Worm (Caenorhabditis elegans) whole organism, mixed stage, embryonic: Measurements from ENCODE around the gene R07B7.9.

Experiments
- M03D4.4 ChIP-seq: sonication (generic microtip); optimal IDR thresholded peaks from 2 replicates; lab custom pipeline; 2017; ENCODE audit warnings: mild to moderate bottlenecking, missing genetic modification characterization, missing compliant biosample characterization
- bed-3 ChIP-seq: fragments of 200-800 bp; sonication (Bioruptor generic); optimal IDR thresholded peaks from 3 replicates; lab custom pipeline; 2018; ENCODE audit warnings: mild to moderate bottlenecking, missing genetic modification characterization, moderate library complexity, missing compliant biosample characterization
- blmp-1 ChIP-seq: fragments of 150-350 bp; optimal IDR thresholded peaks from 2 replicates; lab custom pipeline; 2014; ENCODE audit warnings: missing biosample characterization, missing genetic modification characterization
- ceh-39 ChIP-seq: fragments of 150-350 bp; optimal IDR thresholded peaks from 2 replicates; lab custom pipeline; 2014; ENCODE audit warnings: missing biosample characterization, missing genetic modification characterization
- ceh-43 ChIP-seq: fragments of 200-800 bp; sonication (Bioruptor generic); optimal IDR thresholded peaks from 2 replicates; lab custom pipeline; 2018; ENCODE audit warnings: mild to moderate bottlenecking, missing genetic modification characterization, moderate library complexity, missing compliant biosample characterization
- ceh-83 ChIP-seq: fragments of 200-800 bp; sonication (Bioruptor generic); optimal IDR thresholded peaks from 2 replicates; lab custom pipeline; 2018; ENCODE audit warnings: mild to moderate bottlenecking, missing genetic modification characterization, missing compliant biosample characterization
- ces-1 ChIP-seq: fragments of 150-350 bp; optimal IDR thresholded peaks from 2 replicates; lab custom pipeline; 2014; ENCODE audit warnings: missing biosample characterization, missing genetic modification reagents, missing genetic modification characterization
- cnd-1 ChIP-seq: fragments of 200-800 bp; sonication (Bioruptor generic); optimal IDR thresholded peaks from 2 replicates; lab custom pipeline; 2018; ENCODE audit warnings: mild to moderate bottlenecking, missing genetic modification characterization, missing compliant biosample characterization
- elt-1 ChIP-seq: sonication (generic microtip); optimal IDR thresholded peaks from 2 replicates; lab custom pipeline; 2017; ENCODE audit warnings: missing genetic modification characterization, mild to moderate bottlenecking, missing compliant biosample characterization, antibody characterized with exemption, moderate library complexity, borderline replicate concordance; ENCODE audit not compliant: insufficient read depth
- elt-3 ChIP-seq: fragments of 150-350 bp; optimal IDR thresholded peaks from 2 replicates; lab custom pipeline; 2014; ENCODE audit warnings: missing biosample characterization, missing genetic modification characterization
- flh-1 ChIP-seq: fragments of 200-800 bp; sonication (Bioruptor generic); optimal IDR thresholded peaks from 2 replicates; lab custom pipeline; 2018; ENCODE audit warnings: mild to moderate bottlenecking, missing genetic modification characterization, moderate library complexity, missing compliant biosample characterization
- ham-2 ChIP-seq: fragments of 200-800 bp; sonication (Bioruptor generic); optimal IDR thresholded peaks from 2 replicates; lab custom pipeline; 2018; ENCODE audit warnings: mild to moderate bottlenecking, missing genetic modification characterization, missing compliant biosample characterization
- hlh-1 ChIP-seq: fragments of 150-350 bp; optimal IDR thresholded peaks from 2 replicates; lab custom pipeline; 2014; ENCODE audit warnings: missing biosample characterization, missing genetic modification reagents, missing genetic modification characterization
- lin-13 ChIP-seq: fragments of 150-350 bp; optimal IDR thresholded peaks from 2 replicates; lab custom pipeline; 2014; ENCODE audit warnings: missing biosample characterization, missing genetic modification characterization
- lin-32 ChIP-seq: fragments of 200-800 bp; sonication (Bioruptor generic); optimal IDR thresholded peaks from 2 replicates; lab custom pipeline; 2018; ENCODE audit warnings: mild to moderate bottlenecking, missing genetic modification characterization, missing compliant biosample characterization
- lsy-2 ChIP-seq: fragments of 150-350 bp; optimal IDR thresholded peaks from 2 replicates; lab custom pipeline; 2014; ENCODE audit warnings: missing biosample characterization, missing genetic modification characterization
- mab-5 ChIP-seq: fragments of 150-350 bp; optimal IDR thresholded peaks from 2 replicates; lab custom pipeline; 2014; ENCODE audit warnings: missing biosample characterization, missing genetic modification characterization
- mep-1 ChIP-seq: fragments of 150-350 bp; optimal IDR thresholded peaks from 2 replicates; lab custom pipeline; 2017; ENCODE audit warnings: missing biosample characterization, missing genetic modification reagents, missing genetic modification characterization, inconsistent platforms
- mls-2 ChIP-seq: sonication (generic microtip); optimal IDR thresholded peaks from 2 replicates; lab custom pipeline; 2016; ENCODE audit warnings: mild to moderate bottlenecking, missing genetic modification characterization, moderate library complexity, missing compliant biosample characterization
- nhr-2 ChIP-seq: fragments of 150-350 bp; optimal IDR thresholded peaks from 2 replicates; lab custom pipeline; 2014; ENCODE audit warnings: missing biosample characterization, missing genetic modification characterization
- nhr-237 ChIP-seq: fragments of 150-350 bp; optimal IDR thresholded peaks from 2 replicates; lab custom pipeline; 2014; ENCODE audit warnings: missing biosample characterization, missing genetic modification characterization
- nhr-28 ChIP-seq: fragments of 150-350 bp; optimal IDR thresholded peaks from 2 replicates; lab custom pipeline; 2014; ENCODE audit warnings: missing biosample characterization, missing genetic modification characterization
- nhr-76 ChIP-seq: sonication (generic microtip); optimal IDR thresholded peaks from 2 replicates; lab custom pipeline; 2017; ENCODE audit warnings: missing biosample characterization, missing genetic modification characterization
- pha-4 ChIP-seq: fragments of 150-350 bp; optimal IDR thresholded peaks from 2 replicates; lab custom pipeline; 2018; ENCODE audit warnings: missing biosample characterization, missing genetic modification reagents, missing genetic modification characterization
- snpc-4 ChIP-seq: fragments of 150-350 bp; optimal IDR thresholded peaks from 2 replicates; lab custom pipeline; 2014; ENCODE audit warnings: missing biosample characterization, missing genetic modification characterization
- sptf-1 ChIP-seq: sonication (generic microtip); optimal IDR thresholded peaks from 2 replicates; lab custom pipeline; 2017; ENCODE audit warnings: mild to moderate bottlenecking, missing genetic modification characterization, moderate library complexity, missing compliant biosample characterization
- tbx-8 ChIP-seq: fragments of 200-800 bp; sonication (Bioruptor generic); optimal IDR thresholded peaks from 2 replicates; lab custom pipeline; 2018; ENCODE audit warnings: mild to moderate bottlenecking, missing genetic modification characterization, moderate library complexity, missing compliant biosample characterization
- unc-120 ChIP-seq: sonication (generic microtip); optimal IDR thresholded peaks from 2 replicates; lab custom pipeline; 2017; ENCODE audit warnings: missing genetic modification characterization, missing compliant biosample characterization; ENCODE audit not compliant: poor library complexity, severe bottlenecking
- unc-39 ChIP-seq: fragments of 150-350 bp; optimal IDR thresholded peaks from 2 replicates; lab custom pipeline; 2014; ENCODE audit warnings: missing biosample characterization, missing genetic modification characterization
- unc-62 ChIP-seq: fragments of 150-350 bp; optimal IDR thresholded peaks from 2 replicates; lab custom pipeline; 2014; ENCODE audit warnings: missing biosample characterization, missing genetic modification reagents, missing genetic modification characterization
- zip-8 ChIP-seq: fragments of 150-350 bp; optimal IDR thresholded peaks from 2 replicates; lab custom pipeline; 2014; ENCODE audit warnings: missing biosample characterization, missing genetic modification characterization
- ztf-11 ChIP-seq: fragments of 150-350 bp; optimal IDR thresholded peaks from 2 replicates; lab custom pipeline; 2014; ENCODE audit warnings: missing biosample characterization, missing genetic modification characterization

R07B7.9 gene

ce11 chrV:12082932-12083331 is 2.8 kb upstream of the R07B7.9 start, which contains the start of gene R07B7.10:
Gene R07B7.10 (plus strand): TSS chrV:12083216.
- TF ChIP-seq ham-2, result no peak
- TF ChIP-seq unc-120 (tag; lab: Kevin White, UChicago), result no peak
- no peak for TF ChIP-seq snpc-4 (tag; lab: Kevin White, UChicago)
- no peak for TF ChIP-seq nhr-2 (tag; lab: Kevin White, UChicago)
- no peak for TF ChIP-seq bed-3 (GFP tag; lab: Kevin White, UChicago)
- no peak for TF ChIP-seq tbx-8
- TF ChIP-seq unc-62 (GFP tag; lab: Kevin White, UChicago), result no peak
- no peak for TF ChIP-seq elt-1 (tag; lab: Kevin White, UChicago)
- no peak for TF ChIP-seq nhr-237 (tag; lab: Kevin White, UChicago)
- TF ChIP-seq lin-13 (tag; lab: Kevin White, UChicago), result no peak

- TF ChIP-seq ceh-39 (tag; lab: Kevin White, UChicago), result no peak
- no peak for TF ChIP-seq pha-4
- TF ChIP-seq bed-3 (GFP tag; lab: Kevin White, UChicago), result no peak
- TF ChIP-seq ham-2, result no peak
- no peak for TF ChIP-seq lin-32 (GFP tag; lab: Kevin White, UChicago)
- no peak for TF ChIP-seq M03D4.4 (tag; lab: Kevin White, UChicago)
- TF ChIP-seq zip-8, result no peak
- no peak for TF ChIP-seq lsy-2
- no peak for TF ChIP-seq sptf-1
- no peak for TF ChIP-seq unc-120 (tag; lab: Kevin White, UChicago)
- no peak for TF ChIP-seq mep-1
- TF ChIP-seq lin-13 (tag; lab: Kevin White, UChicago), result no peak
- no peak for TF ChIP-seq nhr-237 (tag; lab: Kevin White, UChicago)
Observed at ce11 chrV:12075983-12076382, 4.2 kb downstream of the R07B7.9 start.

ce11 chrV:12074886-12075285 is 5.3 kb downstream of the R07B7.9 start, which contains the start of gene R07B7.6:
Gene R07B7.6 (minus strand): TSS chrV:12074986.
- TF ChIP-seq mls-2 (no peak), sptf-1 (no peak), unc-39 (tag; lab: Kevin White, UChicago) (no peak), pha-4 (no peak), lin-32 (GFP tag; lab: Kevin White, UChicago) (no peak), bed-3 (GFP tag; lab: Kevin White, UChicago) (no peak), ceh-83 (GFP tag; lab: Kevin White, UChicago) (no peak), lin-13 (tag; lab: Kevin White, UChicago) (no peak), mep-1 (no peak), ceh-39 (tag; lab: Kevin White, UChicago) (no peak)
- TF ChIP-seq, all 35 proteins: peak for 0

ce11 chrV:12071483-12071882 is 8.7 kb downstream of the R07B7.9 start:
- TF ChIP-seq ceh-43, result no peak
- no peak for TF ChIP-seq blmp-1 (tag; lab: Kevin White, UChicago)
- TF ChIP-seq flh-1 (GFP tag; lab: Kevin White, UChicago), result no peak
- no peak for TF ChIP-seq M03D4.4 (tag; lab: Kevin White, UChicago)
- TF ChIP-seq nhr-237 (tag; lab: Kevin White, UChicago), result no peak
- no peak for TF ChIP-seq elt-3 (tag; lab: Kevin White, UChicago)

- no peak for TF ChIP-seq hlh-1 (tag; lab: Kevin White, UChicago)
- no peak for TF ChIP-seq nhr-28 (tag; lab: Kevin White, UChicago)
- no peak for TF ChIP-seq M03D4.4 (tag; lab: Kevin White, UChicago)
- TF ChIP-seq unc-62 (GFP tag; lab: Kevin White, UChicago), result no peak
- TF ChIP-seq ces-1 (GFP tag; lab: Kevin White, UChicago), result no peak
- TF ChIP-seq zip-8, result no peak
- no peak for TF ChIP-seq elt-1 (tag; lab: Kevin White, UChicago)
- no peak for TF ChIP-seq ceh-83 (GFP tag; lab: Kevin White, UChicago)
- no peak for TF ChIP-seq nhr-76 (tag; lab: Kevin White, UChicago)
- TF ChIP-seq elt-3 (tag; lab: Kevin White, UChicago), result no peak
- no peak for TF ChIP-seq lin-13 (tag; lab: Kevin White, UChicago)
- TF ChIP-seq cnd-1 (tag; lab: Kevin White, UChicago), result no peak
- TF ChIP-seq lin-32 (GFP tag; lab: Kevin White, UChicago), result no peak
- no peak for TF ChIP-seq pha-4
- no peak for TF ChIP-seq tbx-8
- no peak for TF ChIP-seq flh-1 (GFP tag; lab: Kevin White, UChicago)
- TF ChIP-seq unc-39 (tag; lab: Kevin White, UChicago), result no peak
- no peak for TF ChIP-seq ztf-11
- no peak for TF ChIP-seq mab-5 (tag; lab: Kevin White, UChicago)
- no peak for TF ChIP-seq nhr-237 (tag; lab: Kevin White, UChicago)
- TF ChIP-seq, all 35 proteins: peak for 0
Observed at ce11 chrV:12070419-12070818, 9.8 kb downstream of the R07B7.9 start, which contains the start of gene kmo-1. Gene kmo-1 (minus strand): TSS chrV:12070519.
